Fruit fly (Drosophila melanogaster) whole organism, larva: Measurements from ENCODE around the gene CG7202.

ENCODE experiments used
- noc ChIP-seq: fragments of 200-800 bp; sonication (Bioruptor generic); optimal IDR thresholded peaks from 3 replicates; lab custom pipeline; 2019; ENCODE audit warnings: missing biosample characterization, mild to moderate bottlenecking, missing genetic modification characterization, moderate library complexity

Gene CG7202

dm6 chr3L:21492723-21493316 lies at the start of gene CG7202, which contains the start of gene CG7519:
Gene CG7202 (minus strand): TSS chr3L:21492773.
Gene CG7519 (plus strand): TSS chr3L:21493083.
- TF ChIP-seq noc (tag; lab: Kevin White, UChicago) = no peak

dm6 chr3L:21542059-21542458 lies 49.5 kb upstream of the CG7202 start, which contains the start of gene CG33290:
Gene CG33290 (plus strand): TSS chr3L:21542359.
- TF ChIP-seq noc (tag; lab: Kevin White, UChicago) = no peak

dm6 chr3L:21539245-21540196 lies 46.9 kb upstream of the CG7202 start, which contains the start of the genes COX8 and VhaM9.7-b:
Gene COX8 (minus strand): TSS chr3L:21539447.
Gene VhaM9.7-b (plus strand): TSS chr3L:21539862.
- TF ChIP-seq noc (tag; lab: Kevin White, UChicago) = no peak

DNA sequence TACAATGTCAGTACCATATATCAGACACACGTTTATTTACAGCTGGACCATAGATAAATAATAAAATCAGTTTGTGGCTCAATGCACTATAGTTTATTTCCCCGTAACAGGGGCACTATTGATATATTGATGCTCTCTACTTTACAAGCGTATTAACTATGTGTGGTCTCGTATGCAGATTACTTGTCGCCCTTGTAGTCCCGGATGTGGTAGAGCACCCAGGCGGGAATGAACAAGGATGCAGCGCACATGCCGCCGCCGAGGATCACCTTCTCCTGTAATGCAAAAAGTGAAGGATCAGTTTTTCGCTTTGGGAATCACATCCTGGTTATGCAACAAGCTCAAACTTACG lies 46.3 kb upstream of the CG7202 start:
- TF ChIP-seq noc (tag; lab: Kevin White, UChicago) = no peak

DNA sequence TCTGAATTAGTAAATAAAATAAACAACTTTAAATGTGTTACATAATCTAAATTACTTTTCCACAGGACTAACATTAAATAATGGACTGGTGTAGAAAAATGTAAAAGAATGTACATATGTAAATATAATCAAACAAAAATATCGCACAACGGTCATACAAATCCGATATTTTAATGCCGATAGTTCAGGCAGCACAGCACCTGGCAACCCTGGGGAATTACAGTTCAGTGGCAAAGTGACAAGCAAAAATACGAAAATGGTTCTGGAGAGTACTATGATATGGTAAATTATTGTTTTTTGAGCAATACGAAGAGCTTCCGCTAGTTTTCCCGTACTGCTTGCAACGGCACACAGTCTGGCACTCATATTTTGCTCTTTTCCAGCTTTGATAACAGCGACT lies 44.3 kb upstream of the CG7202 start, which contains the start of gene Rpn10:
Gene Rpn10 (plus strand): TSS at position 144 of the 400 bp plus-strand sequence.
- no peak for TF ChIP-seq noc (tag; lab: Kevin White, UChicago)

- no peak for TF ChIP-seq noc (tag; lab: Kevin White, UChicago)
Measured at dm6 chr3L:21534360-21534759, 41.8 kb upstream of the CG7202 start, which contains the start of gene ppk5. Gene ppk5 (plus strand): TSS chr3L:21534660.

DNA sequence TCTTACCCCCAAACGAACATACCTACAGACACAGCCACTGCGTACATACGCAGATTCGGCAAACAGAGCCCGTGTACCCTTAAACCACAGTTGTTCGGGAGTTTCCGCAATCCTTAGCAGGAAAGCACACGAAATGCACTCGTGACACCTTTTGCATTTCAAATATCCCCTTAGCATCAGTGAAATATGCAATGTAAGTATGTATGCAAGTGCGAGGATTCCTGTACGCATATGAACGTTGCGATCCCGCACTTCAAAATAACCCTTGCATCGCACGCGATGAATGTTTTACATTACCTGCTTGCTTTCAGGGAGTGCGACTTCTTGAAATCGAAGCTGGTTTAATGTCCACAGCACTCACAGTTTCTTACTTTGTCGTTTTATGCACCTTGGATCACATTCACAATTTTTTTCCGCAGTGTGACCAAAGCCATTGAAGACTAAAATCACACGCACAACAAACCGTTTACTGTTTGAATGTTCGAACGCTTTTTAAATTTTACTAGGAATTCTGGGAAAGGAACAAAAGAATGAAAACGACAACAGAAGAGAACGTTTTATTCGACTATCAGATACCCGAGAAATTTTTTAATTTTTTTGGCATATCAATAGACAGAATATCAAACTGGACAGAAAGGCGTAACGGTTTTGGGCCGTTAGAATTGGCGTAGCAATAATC lies 40.8 kb upstream of the CG7202 start, which contains the start of gene Mkrn1:
Gene Mkrn1 (minus strand): TSS at position 444 of the 679 bp plus-strand sequence.
- no peak for TF ChIP-seq noc (tag; lab: Kevin White, UChicago)

dm6 chr3L:21529108-21529507 lies 36.5 kb upstream of the CG7202 start, which contains the start of gene Arv1:
Gene Arv1 (minus strand): TSS chr3L:21529333.
- no peak for TF ChIP-seq noc (tag; lab: Kevin White, UChicago)

dm6 chr3L:21524071-21524889 lies 31.7 kb upstream of the CG7202 start:
- TF ChIP-seq noc (tag; lab: Kevin White, UChicago) = no peak

dm6 chr3L:21523059-21523836 lies 30.7 kb upstream of the CG7202 start, which contains the start of gene CG7611:
Gene CG7611 (plus strand): TSS chr3L:21523186.
- TF ChIP-seq noc (tag; lab: Kevin White, UChicago) = no peak

DNA sequence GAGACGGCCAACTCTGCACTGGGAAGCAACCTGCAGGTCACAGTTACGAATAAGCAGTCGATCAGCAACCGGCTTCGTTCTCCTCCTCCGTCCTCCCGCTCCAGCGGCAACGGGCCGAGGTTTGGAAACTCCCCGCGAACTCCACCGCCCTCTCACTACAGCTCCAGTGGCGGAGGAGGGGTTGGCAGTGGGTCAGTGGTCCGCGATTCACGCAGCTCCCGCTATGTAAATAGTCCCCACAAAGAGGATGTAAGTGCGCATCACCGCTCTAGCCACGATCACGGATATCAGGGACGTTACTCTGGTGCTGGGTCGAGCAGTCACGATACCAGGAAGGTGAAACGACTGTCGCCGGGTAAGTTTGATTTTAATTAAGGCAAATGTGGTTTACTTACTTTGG lies 25.8 kb upstream of the CG7202 start:
- no peak for TF ChIP-seq noc (tag; lab: Kevin White, UChicago)

DNA sequence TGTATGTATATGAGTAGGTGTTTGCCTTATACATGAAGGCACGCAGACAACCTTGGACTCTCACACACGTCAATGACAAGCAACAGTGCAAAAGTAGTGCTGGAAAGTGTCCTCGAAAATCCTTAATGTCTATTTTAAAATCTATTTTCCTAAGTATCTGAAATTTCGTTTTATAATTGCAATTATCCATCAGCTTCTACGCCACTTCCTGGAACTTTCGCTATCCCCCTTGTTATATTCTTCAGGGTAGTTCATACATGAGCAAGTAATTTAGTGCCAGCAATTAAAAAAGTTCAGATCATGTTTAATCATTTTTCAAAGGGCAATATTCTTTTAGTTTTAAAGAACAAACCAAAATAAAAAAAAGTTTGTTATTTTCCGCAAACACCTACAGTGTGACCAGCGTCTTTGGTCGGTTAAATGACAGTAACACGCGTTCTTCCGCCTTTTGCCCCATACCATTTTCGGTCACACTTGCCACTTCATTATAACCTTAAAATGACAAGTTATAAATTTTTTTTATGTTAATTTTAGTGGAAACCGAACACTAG lies 24.2 kb upstream of the CG7202 start:
- peak; percentile 16 for TF ChIP-seq noc (tag; lab: Kevin White, UChicago)
